Worm (Caenorhabditis elegans): ENCODE results near the gene Y41E3.18.

Y41E3.18 gene

DNA sequence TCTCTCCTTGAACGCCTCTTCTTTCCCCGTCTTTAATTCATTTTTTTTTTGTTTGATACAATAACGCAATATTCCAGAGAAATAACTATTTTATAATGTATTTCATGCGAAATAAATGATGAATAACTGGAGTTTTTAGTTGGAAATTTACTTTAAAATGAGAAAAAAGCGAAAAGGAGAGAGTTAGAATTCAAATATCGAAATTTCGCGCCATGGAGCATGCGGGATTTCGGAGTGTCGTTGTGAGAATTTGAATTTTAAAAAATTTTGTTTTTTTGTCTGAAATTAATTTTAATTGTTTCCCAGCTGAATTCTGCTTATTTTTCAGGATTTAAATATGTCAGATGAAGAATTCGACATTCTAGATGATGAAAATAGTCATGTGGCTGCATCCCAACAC, 40.2 kb downstream of the Y41E3.18 start, which contains the start of gene fcd-2 (continued):
- peak; percentile 45 to 80 for TF ChIP-seq lsy-2 (tag; optimal IDR thresholded peaks at IDR 0.05)
- peak; percentile 59 for TF ChIP-seq xbp-1 (tag; optimal IDR thresholded peaks at IDR 0.05)
- peak; percentile 64 for TF ChIP-seq lin-15B (tag; optimal IDR thresholded peaks at IDR 0.05)
- TF ChIP-seq ceh-90 (tag; optimal IDR thresholded peaks at IDR 0.05) = no peak
- TF ChIP-seq ces-1 (GFP tag; optimal IDR thresholded peaks at IDR 0.05) = no peak
- peak in 2 of 3 experiments; percentile 25 to 55 for TF ChIP-seq ceh-82 (tag; optimal IDR thresholded peaks at IDR 0.05)
- TF ChIP-seq ceh-88 (GFP tag; IDR thresholded peaks at IDR 0.05) = no peak
- TF ChIP-seq egl-27 (tag; optimal IDR thresholded peaks at IDR 0.05) = no peak

DNA sequence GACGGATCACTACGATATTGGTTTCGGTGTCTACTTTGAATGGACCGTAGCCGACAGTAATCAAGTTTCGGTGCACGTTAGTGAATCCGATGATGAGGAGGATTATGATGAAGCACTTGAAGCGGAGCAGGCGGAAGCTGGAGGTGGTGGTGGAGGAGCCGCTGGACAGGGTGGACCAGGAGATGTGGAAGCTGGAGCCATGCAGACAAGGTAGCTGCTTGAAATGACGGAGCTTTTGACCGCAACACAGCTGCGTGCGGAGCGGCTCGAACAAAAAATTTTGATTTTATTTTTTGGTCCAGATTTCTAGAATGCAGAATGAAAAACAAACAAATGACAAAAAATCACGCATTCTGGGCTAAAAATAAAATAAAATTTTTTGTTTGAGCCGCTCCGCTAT, 41.1 kb downstream of the Y41E3.18 start:
- TF ChIP-seq hlh-4 (tag; optimal IDR thresholded peaks at IDR 0.05) (no peak), nhr-84 (tag; optimal IDR thresholded peaks at IDR 0.05) (no peak), tlp-1 (tag; optimal IDR thresholded peaks at IDR 0.05) (no peak), nhr-47 (tag; optimal IDR thresholded peaks at IDR 0.05) (no peak), zag-1 (tag; optimal IDR thresholded peaks at IDR 0.05) (no peak), fos-1 (tag; optimal IDR thresholded peaks at IDR 0.05) (no peak), elt-2 (tag; optimal IDR thresholded peaks at IDR 0.05) (no peak), efl-1 (optimal IDR thresholded peaks at IDR 0.05) (no peak), efl-1 (GFP tag; optimal IDR thresholded peaks at IDR 0.05 in 1 of 2) (no peak), unc-86 (tag; optimal IDR thresholded peaks at IDR 0.05) (no peak), sup-37 (GFP tag; optimal IDR thresholded peaks at IDR 0.05) (no peak), rnt-1 (tag; optimal IDR thresholded peaks at IDR 0.05) (no peak), egl-27 (tag; optimal IDR thresholded peaks at IDR 0.05) (no peak), lin-14 (GFP tag; optimal IDR thresholded peaks at IDR 0.05) (no peak), ces-1 (GFP tag; optimal IDR thresholded peaks at IDR 0.05) (no peak), C34B4.2 (tag; optimal IDR thresholded peaks at IDR 0.05) (no peak), unc-62 (GFP tag; optimal IDR thresholded peaks at IDR 0.05) (no peak)

DNA sequence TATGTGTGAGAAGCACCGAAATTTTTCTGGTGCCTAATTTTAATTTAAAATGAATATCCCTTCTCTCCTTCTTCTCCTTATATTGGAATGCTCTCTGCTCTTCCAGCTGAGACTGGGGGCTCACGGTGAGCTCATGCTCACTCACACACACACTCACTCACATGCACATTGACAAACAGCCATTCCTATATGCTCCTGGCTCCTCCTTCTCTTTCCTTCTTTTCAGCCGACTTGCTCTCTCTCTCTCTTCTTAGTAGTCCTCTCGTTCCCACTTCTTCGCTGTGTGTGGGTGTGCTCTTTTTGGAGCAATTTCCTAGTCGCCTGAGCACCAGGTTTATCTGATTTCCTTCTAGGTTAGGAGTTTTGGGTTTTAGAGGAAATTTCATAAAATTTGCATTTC, 44.6 kb downstream of the Y41E3.18 start:
- TF ChIP-seq pax-3 (tag; optimal IDR thresholded peaks at IDR 0.05) (peak; percentile 3), nhr-47 (tag; optimal IDR thresholded peaks at IDR 0.05) (peak; percentile 29), fkh-8 (tag; optimal IDR thresholded peaks at IDR 0.05) (peak; percentile 75), lin-14 (GFP tag; optimal IDR thresholded peaks at IDR 0.05) (peak; percentile 79), fkh-4 (tag; optimal IDR thresholded peaks at IDR 0.05; ENCODE audit: borderline replicate concordance) (no peak), fkh-10 (GFP tag; optimal IDR thresholded peaks at IDR 0.05) (peak; percentile 67), ceh-63 (GFP tag; optimal IDR thresholded peaks at IDR 0.05) (no peak), nhr-76 (tag; optimal IDR thresholded peaks at IDR 0.05) (no peak), aly-2 (tag; optimal IDR thresholded peaks at IDR 0.05) (no peak), ceh-82 (tag; optimal IDR thresholded peaks at IDR 0.05) (peak in 1 of 3 experiments; percentile 66), unc-86 (tag; optimal IDR thresholded peaks at IDR 0.05) (peak; percentile 22), efl-1 (optimal IDR thresholded peaks at IDR 0.05) (peak; percentile 12 to 34), efl-1 (GFP tag; optimal IDR thresholded peaks at IDR 0.05 in 1 of 2) (peak in 1 of 2 experiments; percentile 19), egl-13 (tag; optimal IDR thresholded peaks at IDR 0.05) (peak; percentile 45), lsy-2 (tag; optimal IDR thresholded peaks at IDR 0.05) (peak in 1 of 2 experiments; percentile 56), dpl-1 (GFP tag; optimal IDR thresholded peaks at IDR 0.05) (peak in 1 of 3 experiments; percentile 33), elt-2 (tag; optimal IDR thresholded peaks at IDR 0.05) (no peak), nhr-19 (GFP tag; conservative IDR thresholded peaks at IDR 0.05) (no peak), swsn-7 (tag; optimal IDR thresholded peaks at IDR 0.05) (peak; percentile 53), nhr-90 (tag; optimal IDR thresholded peaks at IDR 0.05; ENCODE audit: poor library complexity) (no peak), nhr-237 (tag; optimal IDR thresholded peaks at IDR 0.05) (no peak), unc-98 (GFP tag; IDR thresholded peaks at IDR 0.05) (no peak), vab-15 (tag; optimal IDR thresholded peaks at IDR 0.05) (no peak), hpl-2 (GFP tag; optimal IDR thresholded peaks at IDR 0.05) (no peak), mef-2 (tag; optimal IDR thresholded peaks at IDR 0.05) (no peak), isw-1 (GFP tag; IDR thresholded peaks at IDR 0.05) (no peak), alr-1 (tag; optimal IDR thresholded peaks at IDR 0.05; ENCODE audit: borderline replicate concordance) (no peak), lin-35 (GFP tag; optimal IDR thresholded peaks at IDR 0.05) (peak in 1 of 2 experiments; percentile 34), fos-1 (tag; optimal IDR thresholded peaks at IDR 0.05) (no peak), dsc-1 (tag; optimal IDR thresholded peaks at IDR 0.05) (no peak), tbx-2 (tag; optimal IDR thresholded peaks at IDR 0.05) (peak; percentile 34), irx-1 (tag; optimal IDR thresholded peaks at IDR 0.05) (no peak), nhr-71 (tag; optimal IDR thresholded peaks at IDR 0.05) (peak; percentile 44), snu-23 (GFP tag; optimal IDR thresholded peaks at IDR 0.05) (peak; percentile 10), nhr-85 (tag) (no peak)

Measured in whole organism, L1 larva.